Fruit fly (Drosophila melanogaster): ENCODE measurements around the gene CG15814.

- no peak for TF ChIP-seq Snoo (tag; optimal IDR thresholded peaks at IDR 0.05)
- TF ChIP-seq CG4496 (GFP tag; IDR thresholded peaks at IDR 0.05): no peak
- no peak for TF ChIP-seq D1 (tag; optimal IDR thresholded peaks at IDR 0.05)
These were observed 37.1 kb upstream of the CG15814 start, which contains the start of gene mnb for dm6 chrX:17887208-17887627.
